Fruit fly (Drosophila melanogaster): ENCODE results near the gene CG12814.

Gene CG12814

dm6 chr3R:10161163-10161562, 28.2 kb downstream of the CG12814 start, which contains the start of gene CG6254:
CG6254 (minus strand) TSS chr3R:10161331.
- TF ChIP-seq esn (GFP tag; optimal IDR thresholded peaks at IDR 0.05) = peak; percentile 52
- no peak for TF ChIP-seq CG1621 (tag; optimal IDR thresholded peaks at IDR 0.05)
- TF ChIP-seq Hr39 (GFP tag; optimal IDR thresholded peaks at IDR 0.05) = peak; percentile 47
- TF ChIP-seq lz (GFP tag; optimal IDR thresholded peaks at IDR 0.05) = peak; percentile 26
- peak; percentile 65 for TF ChIP-seq Sox14 (GFP tag; optimal IDR thresholded peaks at IDR 0.05)
- no peak for TF ChIP-seq CG32006 (GFP tag; optimal IDR thresholded peaks at IDR 0.05)
- TF ChIP-seq dac (GFP tag; optimal IDR thresholded peaks at IDR 0.05) = no peak
- no peak for TF ChIP-seq pdm3 (GFP tag; optimal IDR thresholded peaks at IDR 0.05)
- peak; percentile 42 for TF ChIP-seq Blimp-1 (GFP tag; optimal IDR thresholded peaks at IDR 0.05)
- no peak for TF ChIP-seq CG7368 (GFP tag; optimal IDR thresholded peaks at IDR 0.05)
- no peak for TF ChIP-seq Eip93F (GFP tag; optimal IDR thresholded peaks at IDR 0.05)
- peak; percentile 7 for TF ChIP-seq CG11902 (GFP tag; optimal IDR thresholded peaks at IDR 0.05)
- peak; percentile 43 for TF ChIP-seq CG31627 (GFP tag; optimal IDR thresholded peaks at IDR 0.05)
- TF ChIP-seq Eip78C (GFP tag) = no peak

dm6 chr3R:10153957-10154685, 35.3 kb downstream of the CG12814 start:
- TF ChIP-seq Hr39 (GFP tag; optimal IDR thresholded peaks at IDR 0.05) (no peak), CG10631 (GFP tag; optimal IDR thresholded peaks at IDR 0.05) (peak; percentile 34), CG15336 (GFP tag; IDR thresholded peaks at IDR 0.05) (peak; percentile 87), dsx (GFP tag; optimal IDR thresholded peaks at IDR 0.05; ENCODE audit: poor library complexity, severe bottlenecking) (no peak), svp (GFP tag) (no peak), dac (GFP tag; optimal IDR thresholded peaks at IDR 0.05) (peak; percentile 60), cyc (GFP tag; optimal IDR thresholded peaks at IDR 0.05) (no peak), Blimp-1 (GFP tag; optimal IDR thresholded peaks at IDR 0.05) (no peak), salr (GFP tag; optimal IDR thresholded peaks at IDR 0.05) (peak in 1 of 2 experiments; percentile 33), Sox15 (GFP tag; optimal IDR thresholded peaks at IDR 0.05) (no peak), CG4318 (GFP tag; optimal IDR thresholded peaks at IDR 0.05) (peak; percentile 37), ss (GFP tag; optimal IDR thresholded peaks at IDR 0.05) (no peak), CG16779 (tag; optimal IDR thresholded peaks at IDR 0.05) (no peak), CG7368 (GFP tag; optimal IDR thresholded peaks at IDR 0.05) (peak; percentile 16), fd85E (GFP tag; optimal IDR thresholded peaks at IDR 0.05) (no peak), OdsH (GFP tag; optimal IDR thresholded peaks at IDR 0.05) (no peak), CG31627 (GFP tag; optimal IDR thresholded peaks at IDR 0.05) (no peak), Hr4 (GFP tag; optimal IDR thresholded peaks at IDR 0.05) (peak; percentile 75), pdm3 (GFP tag; optimal IDR thresholded peaks at IDR 0.05) (peak; percentile 58), spab (GFP tag; optimal IDR thresholded peaks at IDR 0.05) (peak; percentile 2), Gug (GFP tag; IDR thresholded peaks at IDR 0.05) (peak; percentile 62), CG8119 (GFP tag; IDR thresholded peaks at IDR 0.05) (peak; percentile 74), Smox (GFP tag; optimal IDR thresholded peaks at IDR 0.05) (no peak), CG11762 (GFP tag; optimal IDR thresholded peaks at IDR 0.05; ENCODE audit: insufficient read depth) (peak; percentile 19), Eip78C (GFP tag) (no peak), Eip93F (GFP tag; optimal IDR thresholded peaks at IDR 0.05) (no peak), CG3919 (GFP tag; optimal IDR thresholded peaks at IDR 0.05) (no peak), Ets21C (GFP tag; optimal IDR thresholded peaks at IDR 0.05) (no peak), fkh (GFP tag; optimal IDR thresholded peaks at IDR 0.05) (no peak), CG11902 (GFP tag; optimal IDR thresholded peaks at IDR 0.05) (no peak), CG8319 (GFP tag; optimal IDR thresholded peaks at IDR 0.05) (peak; percentile 8), CG8632 (GFP tag; optimal IDR thresholded peaks at IDR 0.05) (no peak), acj6 (GFP tag; optimal IDR thresholded peaks at IDR 0.05) (peak; percentile 33), vri (GFP tag; optimal IDR thresholded peaks at IDR 0.05) (no peak), CG6792 (GFP tag; optimal IDR thresholded peaks at IDR 0.05) (peak; percentile 19), Ets96B (tag; optimal IDR thresholded peaks at IDR 0.05) (no peak), topi (GFP tag; optimal IDR thresholded peaks at IDR 0.05) (no peak), CG9139 (GFP tag; optimal IDR thresholded peaks at IDR 0.05) (no peak), Eip75B (GFP tag; optimal IDR thresholded peaks at IDR 0.05) (peak; percentile 23), Hr38 (GFP tag; optimal IDR thresholded peaks at IDR 0.05) (no peak), CG6163 (GFP tag; IDR thresholded peaks at IDR 0.05) (peak; percentile 79; the same call in 2 of the 3 replicates), CG11294 (GFP tag; IDR thresholded peaks at IDR 0.05) (peak; percentile 53; the same call in 1 of the 2 replicates), CG3032 (tag; optimal IDR thresholded peaks at IDR 0.05) (no peak)

Measured in whole organism, prepupa.